Worm (Caenorhabditis elegans) whole organism, late embryonic: ENCODE measurements around the gene frpr-18.

Source experiments
- C08G9.2 ChIP-seq: sonication (generic microtip); optimal IDR thresholded peaks from 2 replicates; lab custom pipeline; 2016; ENCODE audit warnings: mild to moderate bottlenecking, missing genetic modification characterization, moderate library complexity, missing compliant biosample characterization
- F13H6.1 ChIP-seq: sonication (generic microtip); optimal IDR thresholded peaks from 2 replicates; lab custom pipeline; 2016; ENCODE audit warnings: missing genetic modification characterization, missing compliant biosample characterization
- K09A11.1 ChIP-seq: sonication (generic microtip); optimal IDR thresholded peaks from 2 replicates; lab custom pipeline; 2017; ENCODE audit warnings: antibody characterized with exemption, mild to moderate bottlenecking, missing genetic modification characterization, missing compliant biosample characterization; ENCODE audit not compliant: insufficient read depth
- T23F11.4 ChIP-seq: fragments of 200-800 bp; sonication (Bioruptor generic); optimal IDR thresholded peaks from 2 replicates; lab custom pipeline; 2018; ENCODE audit warnings: mild to moderate bottlenecking, missing genetic modification characterization, missing compliant biosample characterization
- Y22D7AL.16 ChIP-seq: sonication (generic microtip); optimal IDR thresholded peaks from 2 replicates; lab custom pipeline; 2016; ENCODE audit warnings: missing genetic modification characterization, missing compliant biosample characterization
- ama-1 ChIP-seq: fragments of 150-350 bp; optimal IDR thresholded peaks from 2 replicates; lab custom pipeline; 2014
- ceh-22 ChIP-seq: sonication (generic microtip); optimal IDR thresholded peaks from 2 replicates; lab custom pipeline; 2017; ENCODE audit warnings: missing biosample characterization, missing genetic modification characterization
- ceh-30 ChIP-seq: fragments of 150-350 bp; optimal IDR thresholded peaks from 2 replicates; lab custom pipeline; 2014; ENCODE audit warnings: missing biosample characterization, missing genetic modification characterization
- ceh-34 ChIP-seq: sonication (generic microtip); optimal IDR thresholded peaks from 2 replicates; lab custom pipeline; 2016; ENCODE audit warnings: mild to moderate bottlenecking, missing genetic modification characterization, missing compliant biosample characterization
- ceh-48 ChIP-seq: sonication (generic microtip); optimal IDR thresholded peaks from 2 replicates; lab custom pipeline; 2016; ENCODE audit warnings: missing genetic modification characterization, inconsistent platforms, missing compliant biosample characterization
- ceh-9 ChIP-seq: sonication (generic microtip); optimal IDR thresholded peaks from 2 replicates; lab custom pipeline; 2016; ENCODE audit warnings: mild to moderate bottlenecking, missing genetic modification characterization, inconsistent platforms, missing compliant biosample characterization
- che-1 ChIP-seq: sonication (generic microtip); optimal IDR thresholded peaks from 2 replicates; lab custom pipeline; 2016; ENCODE audit warnings: mild to moderate bottlenecking, missing genetic modification characterization, missing compliant biosample characterization
- dmd-4 ChIP-seq: sonication (generic microtip); optimal IDR thresholded peaks from 2 replicates; lab custom pipeline; 2016; ENCODE audit warnings: borderline replicate concordance, missing genetic modification characterization, missing compliant biosample characterization
- dve-1 ChIP-seq: sonication (generic microtip); optimal IDR thresholded peaks from 2 replicates; lab custom pipeline; 2017; ENCODE audit warnings: antibody characterized with exemption, mild to moderate bottlenecking, missing genetic modification characterization, missing compliant biosample characterization
- elt-2 ChIP-seq: sonication (generic microtip); optimal IDR thresholded peaks from 2 replicates; lab custom pipeline; 2016; ENCODE audit warnings: missing genetic modification reagents, missing genetic modification characterization, missing compliant biosample characterization
- eyg-1 ChIP-seq: sonication (generic microtip); optimal IDR thresholded peaks from 2 replicates; lab custom pipeline; 2016; ENCODE audit warnings: missing genotype, missing genetic modification characterization, missing compliant biosample characterization
- fax-1 ChIP-seq: sonication (generic microtip); optimal IDR thresholded peaks from 2 replicates; lab custom pipeline; 2016; ENCODE audit warnings: missing genotype, missing genetic modification characterization, missing compliant biosample characterization
- fkh-6 ChIP-seq: sonication (generic microtip); optimal IDR thresholded peaks from 2 replicates; lab custom pipeline; 2016; ENCODE audit warnings: missing genetic modification characterization, missing compliant biosample characterization
- gmeb-2 ChIP-seq: sonication (generic microtip); optimal IDR thresholded peaks from 2 replicates; lab custom pipeline; 2016; ENCODE audit warnings: missing genetic modification characterization, inconsistent platforms, missing compliant biosample characterization
- hlh-30 ChIP-seq: sonication (generic microtip); optimal IDR thresholded peaks from 2 replicates; lab custom pipeline; 2017; ENCODE audit warnings: antibody characterized with exemption, missing genetic modification characterization, missing compliant biosample characterization; ENCODE audit not compliant: insufficient read depth
- hlh-8 ChIP-seq: sonication (generic microtip); optimal IDR thresholded peaks from 2 replicates; lab custom pipeline; 2016; ENCODE audit warnings: missing genotype, missing genetic modification characterization, missing compliant biosample characterization
- lim-6 ChIP-seq: sonication (generic microtip); optimal IDR thresholded peaks from 2 replicates; lab custom pipeline; 2016; ENCODE audit warnings: missing genetic modification characterization, missing compliant biosample characterization
- mec-3 ChIP-seq: sonication (generic microtip); optimal IDR thresholded peaks from 2 replicates; lab custom pipeline; 2016; ENCODE audit warnings: borderline replicate concordance, missing genetic modification characterization, missing compliant biosample characterization
- nfya-1 ChIP-seq: sonication (generic microtip); optimal IDR thresholded peaks from 2 replicates; lab custom pipeline; 2017; ENCODE audit warnings: missing genetic modification characterization, mild to moderate bottlenecking, missing compliant biosample characterization, antibody characterized with exemption, moderate library complexity
- nhr-11 ChIP-seq: fragments of 150-350 bp; optimal IDR thresholded peaks from 2 replicates; lab custom pipeline; 2014; ENCODE audit warnings: missing biosample characterization, missing genetic modification characterization
- nhr-232 ChIP-seq: sonication (generic microtip); optimal IDR thresholded peaks from 2 replicates; lab custom pipeline; 2016; ENCODE audit warnings: missing genetic modification characterization, missing compliant biosample characterization
- odd-2 ChIP-seq: sonication (generic microtip); optimal IDR thresholded peaks from 2 replicates; lab custom pipeline; 2017; ENCODE audit warnings: antibody characterized with exemption, mild to moderate bottlenecking, missing genetic modification characterization, missing compliant biosample characterization
- pat-9 ChIP-seq: fragments of 200-800 bp; sonication (Bioruptor generic); optimal IDR thresholded peaks from 2 replicates; lab custom pipeline; 2018; ENCODE audit warnings: mild to moderate bottlenecking, missing genetic modification characterization, moderate library complexity, missing compliant biosample characterization
- pax-1 ChIP-seq: fragments of 150-350 bp; optimal IDR thresholded peaks from 2 replicates; lab custom pipeline; 2014; ENCODE audit warnings: missing biosample characterization, missing genetic modification characterization
- pha-2 ChIP-seq: sonication (generic microtip); optimal IDR thresholded peaks from 2 replicates; lab custom pipeline; 2017; ENCODE audit warnings: mild to moderate bottlenecking, missing genetic modification characterization, missing compliant biosample characterization
- pqm-1 ChIP-seq: sonication (generic microtip); optimal IDR thresholded peaks from 2 replicates; lab custom pipeline; 2016; ENCODE audit warnings: missing genetic modification characterization, missing compliant biosample characterization
- ref-2 ChIP-seq: sonication (generic microtip); optimal IDR thresholded peaks from 2 replicates; lab custom pipeline; 2016; ENCODE audit warnings: missing genetic modification characterization, missing compliant biosample characterization
- rnt-1 ChIP-seq: sonication (generic microtip); optimal IDR thresholded peaks from 2 replicates; lab custom pipeline; 2016; ENCODE audit warnings: missing genetic modification characterization, missing compliant biosample characterization
- sdc-2 ChIP-seq: sonication (generic microtip); optimal IDR thresholded peaks from 2 replicates; lab custom pipeline; 2016; ENCODE audit warnings: missing genotype, missing genetic modification characterization, missing compliant biosample characterization
- sox-4 ChIP-seq: sonication (generic microtip); optimal IDR thresholded peaks from 2 replicates; lab custom pipeline; 2017; ENCODE audit warnings: mild to moderate bottlenecking, missing genetic modification characterization, inconsistent platforms, missing compliant biosample characterization
- syd-9 ChIP-seq: sonication (generic microtip); optimal IDR thresholded peaks from 2 replicates; lab custom pipeline; 2016; ENCODE audit warnings: mild to moderate bottlenecking, missing genetic modification characterization, moderate library complexity, missing compliant biosample characterization
- tbx-7 ChIP-seq: sonication (generic microtip); optimal IDR thresholded peaks from 2 replicates; lab custom pipeline; 2016; ENCODE audit warnings: missing genotype, missing genetic modification characterization, missing compliant biosample characterization
- ttx-3 ChIP-seq: sonication (generic microtip); optimal IDR thresholded peaks from 2 replicates; lab custom pipeline; 2016; ENCODE audit warnings: missing genetic modification reagents, missing genetic modification characterization, missing compliant biosample characterization
- unc-42 ChIP-seq: sonication (generic microtip); optimal IDR thresholded peaks from 2 replicates; lab custom pipeline; 2016; ENCODE audit warnings: missing genotype, missing genetic modification characterization, missing compliant biosample characterization
- unc-55 ChIP-seq: sonication (generic microtip); optimal IDR thresholded peaks from 2 replicates; lab custom pipeline; 2017; ENCODE audit warnings: missing biosample characterization, missing genetic modification reagents, missing genetic modification characterization

The frpr-18 gene

ce11 chrV:6836036-6836435 is 34.1 kb upstream of the frpr-18 start:
- TF ChIP-seq nhr-232 (no peak), ceh-9 (tag; lab: Kevin White, UChicago) (no peak), C08G9.2 (no peak), hlh-30 (tag; lab: Kevin White, UChicago) (no peak), ceh-48 (tag; lab: Kevin White, UChicago) (no peak), Y22D7AL.16 (tag; lab: Kevin White, UChicago) (no peak), fkh-6 (tag; lab: Kevin White, UChicago) (no peak), pax-1 (tag; lab: Kevin White, UChicago) (no peak), pqm-1 (tag; lab: Kevin White, UChicago) (no peak), sox-4 (tag; lab: Kevin White, UChicago) (no peak), lim-6 (tag; lab: Kevin White, UChicago) (no peak), odd-2 (no peak), nhr-11 (no peak), pat-9 (tag; lab: Kevin White, UChicago) (no peak), T23F11.4 (GFP tag; lab: Kevin White, UChicago) (no peak), K09A11.1 (no peak), ceh-30 (tag; lab: Kevin White, UChicago) (no peak)

DNA sequence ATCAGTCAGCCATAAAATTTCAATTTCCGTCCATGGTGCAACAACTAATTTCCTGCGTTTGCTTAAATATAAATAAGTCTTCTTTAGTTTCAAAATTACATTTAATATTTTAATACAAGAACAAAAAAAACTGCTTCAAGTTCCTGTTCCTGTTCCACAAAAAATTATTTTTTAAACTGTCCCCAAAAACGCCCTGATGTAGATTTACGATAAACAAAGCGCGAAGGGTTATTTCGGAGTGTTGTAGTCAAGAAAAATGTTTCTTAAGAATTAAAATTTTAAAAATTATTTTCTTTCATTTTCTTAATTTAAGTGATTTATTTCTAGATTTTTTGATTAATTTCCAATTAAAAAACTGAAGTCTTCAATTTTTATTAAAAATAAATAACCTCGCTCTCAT is 31.5 kb upstream of the frpr-18 start, which contains the start of gene T15B7.15:
T15B7.15 (minus strand) TSS at position 67 of the 400 bp plus-strand sequence.
- TF ChIP-seq ttx-3 (tag; lab: Kevin White, UChicago) = no peak
- TF ChIP-seq hlh-8 (tag; lab: Kevin White, UChicago) = no peak
- no peak for TF ChIP-seq ceh-22 (tag; lab: Kevin White, UChicago)
- no peak for TF ChIP-seq sdc-2
- TF ChIP-seq syd-9 (tag; lab: Kevin White, UChicago) = no peak
- TF ChIP-seq ceh-48 (tag; lab: Kevin White, UChicago) = no peak
- TF ChIP-seq F13H6.1 (tag; lab: Kevin White, UChicago) = no peak
- TF ChIP-seq ceh-34 (tag; lab: Kevin White, UChicago) = no peak
- TF ChIP-seq ref-2 (tag; lab: Kevin White, UChicago) = no peak
- TF ChIP-seq elt-2 = no peak
- no peak for TF ChIP-seq T23F11.4 (GFP tag; lab: Kevin White, UChicago)
- no peak for TF ChIP-seq tbx-7 (tag; lab: Kevin White, UChicago)
- no peak for TF ChIP-seq eyg-1 (tag; lab: Kevin White, UChicago)
- no peak for TF ChIP-seq unc-55 (GFP tag; lab: Kevin White, UChicago)
- no peak for TF ChIP-seq K09A11.1
- TF ChIP-seq dve-1 = no peak
- TF ChIP-seq nfya-1 = no peak
- no peak for TF ChIP-seq pqm-1 (tag; lab: Kevin White, UChicago)
- no peak for TF ChIP-seq pha-2
- TF ChIP-seq gmeb-2 (tag; lab: Kevin White, UChicago) = no peak

DNA sequence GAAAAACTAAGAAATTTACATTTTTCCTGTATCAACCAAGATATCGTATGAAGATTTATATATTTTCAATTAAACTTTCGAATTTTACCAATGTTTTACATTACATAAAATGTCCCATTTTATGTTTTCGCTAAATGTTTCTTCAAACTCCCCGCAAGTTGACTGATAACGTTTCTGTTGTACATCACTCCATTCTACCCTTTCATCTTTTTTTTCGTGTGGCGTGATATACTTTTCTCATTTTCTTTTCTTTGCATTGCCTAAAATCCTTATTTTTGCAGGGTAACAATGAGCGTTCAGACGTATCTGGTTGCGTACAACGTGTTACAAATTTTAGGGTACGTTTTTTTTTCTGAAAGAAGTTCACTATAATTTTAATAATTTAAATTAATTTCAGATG is 31.1 kb upstream of the frpr-18 start, which contains the start of gene hpo-8:
hpo-8 (plus strand) TSS at position 282 of the 400 bp plus-strand sequence.
- TF ChIP-seq mec-3 (tag; lab: Kevin White, UChicago) (no peak), dve-1 (no peak), ama-1 (lab: Kevin White, UChicago) (no peak), ceh-48 (tag; lab: Kevin White, UChicago) (no peak), rnt-1 (tag; lab: Kevin White, UChicago) (no peak), fax-1 (tag; lab: Kevin White, UChicago) (no peak), pha-2 (no peak), ttx-3 (tag; lab: Kevin White, UChicago) (no peak), sdc-2 (no peak), pqm-1 (tag; lab: Kevin White, UChicago) (no peak), ceh-9 (tag; lab: Kevin White, UChicago) (no peak)

- TF ChIP-seq Y22D7AL.16 (tag; lab: Kevin White, UChicago) (no peak), ama-1 (lab: Kevin White, UChicago) (no peak), che-1 (tag; lab: Kevin White, UChicago) (no peak), fkh-6 (tag; lab: Kevin White, UChicago) (no peak), sdc-2 (no peak), unc-42 (no peak), dmd-4 (no peak)
- TF ChIP-seq, all 69 proteins: peak for 0
Measured at ce11 chrV:6842437-6842836, 27.7 kb upstream of the frpr-18 start, which contains the start of gene T15B7.1. Gene T15B7.1 (plus strand): TSS chrV:6842737.
